Fruit fly (Drosophila melanogaster): ENCODE data around the gene CG44385.
A peak's percentile ranks its signal among the peaks of the same experiment; 100 is the strongest.

Gene CG44385

dm6 chrX:11087384-11087783 is 44.8 kb downstream of the CG44385 start:
- TF ChIP-seq bab1 (GFP tag; optimal IDR thresholded peaks at IDR 0.05) (peak; percentile 55), CG33017 (tag; optimal IDR thresholded peaks at IDR 0.05) (no peak), tj (GFP tag; optimal IDR thresholded peaks at IDR 0.05) (peak; percentile 45), CG7101 (tag; optimal IDR thresholded peaks at IDR 0.05) (peak; percentile 1), Hr96 (GFP tag; optimal IDR thresholded peaks at IDR 0.05) (peak; percentile 51), Mnt (GFP tag; optimal IDR thresholded peaks at IDR 0.05) (peak; percentile 30), ovo (GFP tag; optimal IDR thresholded peaks at IDR 0.05) (peak; percentile 11), toe (GFP tag; optimal IDR thresholded peaks at IDR 0.05) (no peak), CG14711 (tag; optimal IDR thresholded peaks at IDR 0.05) (no peak), CG11617 (GFP tag; optimal IDR thresholded peaks at IDR 0.05) (peak; percentile 48), pad (GFP tag; optimal IDR thresholded peaks at IDR 0.05) (peak; percentile 12)

dm6 chrX:11086250-11086649 is 46.0 kb downstream of the CG44385 start, which contains the start of gene sev:
Gene sev, minus strand, starts transcription at chrX:11086299.
- TF ChIP-seq CG14711 (tag; optimal IDR thresholded peaks at IDR 0.05) (no peak), Hr96 (GFP tag; optimal IDR thresholded peaks at IDR 0.05) (no peak), CG12768 (GFP tag; optimal IDR thresholded peaks at IDR 0.05) (peak; percentile 32), CG5204 (GFP tag; optimal IDR thresholded peaks at IDR 0.05) (no peak), CG11617 (GFP tag; optimal IDR thresholded peaks at IDR 0.05) (no peak), CG7101 (tag; optimal IDR thresholded peaks at IDR 0.05) (no peak), tj (GFP tag; optimal IDR thresholded peaks at IDR 0.05) (peak; percentile 25)

dm6 chrX:11083007-11083406 is 49.2 kb downstream of the CG44385 start:
- TF ChIP-seq cic (GFP tag; optimal IDR thresholded peaks at IDR 0.05) (no peak), tj (GFP tag; optimal IDR thresholded peaks at IDR 0.05) (peak; percentile 91), CG14711 (tag; optimal IDR thresholded peaks at IDR 0.05) (no peak)

- TF ChIP-seq CG7101 (tag; optimal IDR thresholded peaks at IDR 0.05) (no peak), tj (GFP tag; optimal IDR thresholded peaks at IDR 0.05) (peak; percentile 74), bab1 (GFP tag; optimal IDR thresholded peaks at IDR 0.05) (peak; percentile 79)
Measured at dm6 chrX:11081834-11082233, 50.4 kb downstream of the CG44385 start.

All from whole organism, adult.